Worm (Caenorhabditis elegans) whole organism, young adult: ENCODE results near the gene rpt-6.

Source experiments
- B0336.3 ChIP-seq: fragments of 200-800 bp; sonication (Bioruptor generic); IDR thresholded peaks from 2 replicates; pipeline ENCODE4 v1.3.6; 2022; ENCODE audit warnings: missing genetic modification characterization, missing compliant biosample characterization
- C17E4.6 ChIP-seq: fragments of 200-800 bp; sonication (Bioruptor generic); IDR thresholded peaks from 2 replicates; pipeline ENCODE4 v1.3.6; 2022; ENCODE audit warnings: missing genetic modification reagents, missing genetic modification characterization, missing compliant biosample characterization
- F23B12.7 ChIP-seq: sonication (generic microtip); optimal IDR thresholded peaks from 2 replicates; lab custom pipeline; 2017; ENCODE audit warnings: missing genetic modification characterization, mild to moderate bottlenecking, missing compliant biosample characterization, antibody characterized with exemption, moderate library complexity; ENCODE audit not compliant: insufficient read depth
- F37B4.10 ChIP-seq: fragments of 200-800 bp; sonication (Bioruptor generic); IDR thresholded peaks from 2 replicates; pipeline ENCODE4 v1.3.6; 2022; ENCODE audit warnings: missing genetic modification characterization, missing compliant biosample characterization
- F39B2.1 ChIP-seq: fragments of 200-800 bp; sonication (Bioruptor generic); IDR thresholded peaks from 2 replicates; pipeline ENCODE4 v1.3.6; 2022; ENCODE audit warnings: missing genetic modification reagents, missing genetic modification characterization, missing compliant biosample characterization
- F52B5.7 ChIP-seq: sonication (generic microtip); optimal IDR thresholded peaks from 2 replicates; lab custom pipeline; 2016; ENCODE audit warnings: mild to moderate bottlenecking, missing genetic modification characterization, missing compliant biosample characterization
- F55B11.4 ChIP-seq: sonication (generic microtip); optimal IDR thresholded peaks from 2 replicates; lab custom pipeline; 2016; ENCODE audit warnings: missing compliant biosample characterization, missing genetic modification characterization, borderline replicate concordance; ENCODE audit not compliant: insufficient read depth
- F57C9.4 ChIP-seq: sonication (generic microtip); optimal IDR thresholded peaks from 2 replicates; lab custom pipeline; 2017; ENCODE audit warnings: mild to moderate bottlenecking, missing genetic modification characterization, missing compliant biosample characterization
- K12H6.12 ChIP-seq: fragments of 200-800 bp; sonication (Bioruptor generic); optimal IDR thresholded peaks from 2 replicates; lab custom pipeline; 2018; ENCODE audit warnings: mild to moderate bottlenecking, missing genetic modification characterization, missing compliant biosample characterization
- Y53G8AR.9 ChIP-seq: fragments of 200-800 bp; sonication (Bioruptor generic); conservative IDR thresholded peaks from 2 replicates; pipeline ENCODE4 v1.3.6; 2022; ENCODE audit warnings: missing genetic modification reagents, missing genetic modification characterization, missing compliant biosample characterization
- Y56A3A.18 ChIP-seq: fragments of 200-800 bp; sonication (Bioruptor generic); IDR thresholded peaks from 2 replicates; pipeline ENCODE4 v1.3.6; 2022; ENCODE audit warnings: missing genetic modification reagents, missing genetic modification characterization, missing compliant biosample characterization
- Y79H2A.3 ChIP-seq: fragments of 200-800 bp; sonication (Bioruptor generic); conservative IDR thresholded peaks from 2 replicates; pipeline ENCODE4 v1.3.6; 2022; ENCODE audit warnings: missing genetic modification reagents, missing genetic modification characterization, missing compliant biosample characterization
- ZK185.1 ChIP-seq: sonication (generic microtip); optimal IDR thresholded peaks from 2 replicates; lab custom pipeline; 2016; ENCODE audit warnings: mild to moderate bottlenecking, missing genetic modification characterization, missing compliant biosample characterization; ENCODE audit not compliant: poor library complexity, severe bottlenecking
- akir-1 ChIP-seq: fragments of 200-800 bp; sonication (Bioruptor generic); optimal IDR thresholded peaks from 2 replicates; lab custom pipeline; 2018; ENCODE audit warnings: mild to moderate bottlenecking, missing genetic modification characterization, moderate library complexity, missing compliant biosample characterization
- ama-1 ChIP-seq, 3 experiments: fragments of 150-350 bp in 1 of 3; sonication (generic microtip) in 2 of 3; optimal IDR thresholded peaks; 2 replicates each; lab custom pipeline; 2014 to 2018; ENCODE audit warnings: missing biosample characterization in 2 of 3, missing genetic modification characterization in 2 of 3, missing genetic modification reagents in 2 of 3
- aptf-3 ChIP-seq: fragments of 200-800 bp; sonication (Bioruptor generic); IDR thresholded peaks from 2 replicates; pipeline ENCODE4 v1.3.6; 2022; ENCODE audit warnings: missing genetic modification characterization, missing compliant biosample characterization
- atf-7 ChIP-seq: sonication (generic microtip); optimal IDR thresholded peaks from 2 replicates; lab custom pipeline; 2017; ENCODE audit warnings: mild to moderate bottlenecking, missing genetic modification characterization, missing compliant biosample characterization
- attf-5 ChIP-seq: fragments of 200-800 bp; sonication (Bioruptor generic); optimal IDR thresholded peaks from 2 replicates; lab custom pipeline; 2018; ENCODE audit warnings: mild to moderate bottlenecking, missing genetic modification characterization, missing compliant biosample characterization
- cebp-1 ChIP-seq, 2 experiments: fragments of 200-800 bp in 1 of 2; sonication (Bioruptor generic) in 1 of 2; sonication (generic microtip) in 1 of 2; IDR thresholded peaks in 1 of 2; optimal IDR thresholded peaks in 1 of 2; 2 replicates each; pipeline versions ENCODE4 v1.3.6 to Lab custom; 2017 to 2022; ENCODE audit warnings: missing compliant biosample characterization in 2 of 2, missing genetic modification characterization in 2 of 2, mild to moderate bottlenecking in 1 of 2, missing genetic modification reagents in 1 of 2, moderate library complexity in 1 of 2
- ceh-27 ChIP-seq: fragments of 200-800 bp; sonication (Bioruptor generic); optimal IDR thresholded peaks from 2 replicates; lab custom pipeline; 2018; ENCODE audit warnings: mild to moderate bottlenecking, missing genetic modification characterization, moderate library complexity, missing compliant biosample characterization
- dpl-1 ChIP-seq: fragments of 150-350 bp; optimal IDR thresholded peaks from 2 replicates; lab custom pipeline; 2014; ENCODE audit warnings: missing biosample characterization, missing genetic modification reagents, missing genetic modification characterization
- egrh-3 ChIP-seq: fragments of 200-800 bp; sonication (Bioruptor generic); IDR thresholded peaks from 2 replicates; pipeline ENCODE4 v1.3.6; 2022; ENCODE audit warnings: missing genetic modification reagents, missing genetic modification characterization, missing compliant biosample characterization
- ekl-4 ChIP-seq: fragments of 200-800 bp; sonication (Bioruptor generic); IDR thresholded peaks from 2 replicates; pipeline ENCODE4 v1.3.6; 2022; ENCODE audit warnings: missing genetic modification reagents, missing genetic modification characterization, missing compliant biosample characterization
- him-1 ChIP-seq: sonication (generic microtip); optimal IDR thresholded peaks from 2 replicates; lab custom pipeline; 2016; ENCODE audit warnings: missing genotype, missing genetic modification reagents, missing genetic modification characterization, missing compliant biosample characterization
- hmg-1.2 ChIP-seq: fragments of 200-800 bp; sonication (Bioruptor generic); IDR thresholded peaks from 2 replicates; pipeline ENCODE4 v1.3.6; 2022; ENCODE audit warnings: missing genetic modification reagents, missing genetic modification characterization, missing compliant biosample characterization
- lin-26 ChIP-seq: fragments of 200-800 bp; sonication (Bioruptor generic); IDR thresholded peaks from 2 replicates; pipeline ENCODE4 v1.3.6; 2022; ENCODE audit warnings: missing genetic modification reagents, missing genetic modification characterization, missing compliant biosample characterization
- lin-35 ChIP-seq, 3 experiments: fragments of 150-350 bp in 2 of 3; sonication (generic microtip) in 1 of 3; optimal IDR thresholded peaks; 2 replicates each; lab custom pipeline; 2014 to 2018; ENCODE audit warnings: missing biosample characterization in 3 of 3, missing genetic modification characterization in 3 of 3, missing genetic modification reagents in 3 of 3
- lin-54 ChIP-seq: fragments of 200-800 bp; sonication (Bioruptor generic); optimal IDR thresholded peaks from 2 replicates; lab custom pipeline; 2018; ENCODE audit warnings: mild to moderate bottlenecking, missing genetic modification characterization, missing compliant biosample characterization
- mcd-1 ChIP-seq: fragments of 200-800 bp; sonication (Bioruptor generic); IDR thresholded peaks from 2 replicates; pipeline ENCODE4 v1.3.6; 2022; ENCODE audit warnings: missing genetic modification reagents, missing genetic modification characterization, missing compliant biosample characterization
- nfya-1 ChIP-seq: sonication (generic microtip); optimal IDR thresholded peaks from 2 replicates; lab custom pipeline; 2017; ENCODE audit warnings: antibody characterized with exemption, missing compliant biosample characterization, missing genetic modification characterization, borderline replicate concordance; ENCODE audit not compliant: insufficient read depth
- nfyb-1 ChIP-seq: fragments of 200-800 bp; sonication (Bioruptor generic); IDR thresholded peaks from 2 replicates; pipeline ENCODE4 v1.3.6; 2022; ENCODE audit warnings: missing genetic modification reagents, missing genetic modification characterization, missing compliant biosample characterization
- nhr-120 ChIP-seq: fragments of 200-800 bp; sonication (Bioruptor generic); IDR thresholded peaks from 2 replicates; pipeline ENCODE4 v1.3.6; 2022; ENCODE audit warnings: missing genetic modification characterization, missing compliant biosample characterization
- nhr-90 ChIP-seq: sonication (generic microtip); optimal IDR thresholded peaks from 2 replicates; lab custom pipeline; 2016; ENCODE audit warnings: missing genotype, mild to moderate bottlenecking, missing genetic modification characterization, missing compliant biosample characterization
- rec-8 ChIP-seq, 2 experiments: sonication (generic microtip); optimal IDR thresholded peaks; 2 replicates each; lab custom pipeline; 2016; ENCODE audit warnings: mild to moderate bottlenecking in 2 of 2, missing genetic modification characterization in 2 of 2, missing genetic modification reagents in 2 of 2, missing genotype in 2 of 2, missing biosample characterization in 1 of 2, missing compliant biosample characterization in 1 of 2, moderate library complexity in 1 of 2
- snpc-4 ChIP-seq, 5 experiments: fragments of 150-350 bp in 1 of 5; sonication (generic microtip) in 4 of 5; optimal IDR thresholded peaks; 2 replicates each; lab custom pipeline; 2014 to 2018; ENCODE audit warnings: missing genetic modification characterization in 5 of 5, missing biosample characterization in 3 of 5, antibody characterized with exemption in 2 of 5, mild to moderate bottlenecking in 2 of 5, missing compliant biosample characterization in 2 of 5, missing genotype in 2 of 5, moderate library complexity in 2 of 5, missing genetic modification reagents in 1 of 5
- somi-1 ChIP-seq: fragments of 200-800 bp; sonication (Bioruptor generic); optimal IDR thresholded peaks from 2 replicates; lab custom pipeline; 2018; ENCODE audit warnings: mild to moderate bottlenecking, missing genetic modification characterization, missing compliant biosample characterization
- tbp1 ChIP-seq: fragments of 200-800 bp; sonication (Bioruptor generic); optimal IDR thresholded peaks from 2 replicates; lab custom pipeline; 2018; ENCODE audit warnings: mild to moderate bottlenecking, missing genetic modification characterization, missing compliant biosample characterization
- unc-130 ChIP-seq: sonication (generic microtip); optimal IDR thresholded peaks from 2 replicates; lab custom pipeline; 2016; ENCODE audit warnings: missing genetic modification reagents, missing genetic modification characterization, missing compliant biosample characterization
- unc-62 ChIP-seq: fragments of 150-350 bp; optimal IDR thresholded peaks from 2 replicates; lab custom pipeline; 2014; ENCODE audit warnings: missing biosample characterization, missing genetic modification reagents, missing genetic modification characterization
- ztf-25 ChIP-seq: fragments of 200-800 bp; sonication (Bioruptor generic); IDR thresholded peaks from 2 replicates; pipeline ENCODE4 v1.3.6; 2022; ENCODE audit warnings: missing genetic modification reagents, missing genetic modification characterization, missing compliant biosample characterization

Gene rpt-6

DNA sequence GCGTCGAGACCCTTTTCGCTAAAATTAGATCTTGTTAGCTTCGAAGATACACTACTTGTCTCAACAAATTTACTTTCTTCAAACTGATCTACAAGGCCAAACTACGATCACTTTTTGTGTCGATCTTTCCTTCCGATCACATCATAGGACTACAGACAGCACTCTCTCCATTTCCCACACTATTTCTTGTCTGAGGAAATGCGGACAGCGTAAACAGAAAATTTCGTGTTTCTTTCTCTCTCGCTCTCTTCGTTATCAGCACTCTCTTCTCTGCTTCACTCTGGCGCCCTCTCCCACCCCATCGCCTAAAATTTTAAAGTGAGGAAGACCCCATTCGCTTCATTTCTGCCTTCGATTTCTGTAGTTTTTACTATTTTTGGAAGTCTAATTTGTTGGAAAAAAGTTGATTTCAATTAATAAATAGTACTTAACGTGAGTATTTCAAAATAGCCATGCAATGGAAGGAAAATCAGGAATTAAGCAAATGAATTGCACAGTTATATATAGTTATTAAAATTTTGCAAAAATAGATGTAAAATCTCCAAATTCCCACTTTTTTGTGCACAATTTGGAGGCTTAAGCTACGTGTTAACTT lies 34.8 kb upstream of the rpt-6 start (continued):
- TF ChIP-seq lin-35 (GFP tag; optimal IDR thresholded peaks at IDR 0.05; lab: Kevin White, UChicago) (peak in 1 of 3 experiments; percentile 19), Y79H2A.3 (GFP tag; lab: Robert Waterston, UW) (no peak), nhr-90 (tag; lab: Kevin White, UChicago) (peak; percentile 6), hmg-1.2 (peak; percentile 94), atf-7 (peak; percentile 31), F37B4.10 (GFP tag; lab: Robert Waterston, UW) (no peak), attf-5 (GFP tag; lab: Kevin White, UChicago) (peak; percentile 24), B0336.3 (GFP tag; lab: Robert Waterston, UW) (peak; percentile 50; the same call in 1 of the 2 replicates), snpc-4 (GFP tag; optimal IDR thresholded peaks at IDR 0.05; lab: Kevin White, UChicago) (no peak), snpc-4 (tag; optimal IDR thresholded peaks at IDR 0.05; lab: Kevin White, UChicago) (peak in 2 of 4 experiments; percentile 20 to 40), mcd-1 (GFP tag; lab: Robert Waterston, UW) (peak; percentile 48; the same call in 1 of the 2 replicates), F57C9.4 (no peak), ZK185.1 (tag; lab: Kevin White, UChicago) (peak; percentile 22), tbp1 (GFP tag; lab: Kevin White, UChicago) (peak; percentile 28)

DNA sequence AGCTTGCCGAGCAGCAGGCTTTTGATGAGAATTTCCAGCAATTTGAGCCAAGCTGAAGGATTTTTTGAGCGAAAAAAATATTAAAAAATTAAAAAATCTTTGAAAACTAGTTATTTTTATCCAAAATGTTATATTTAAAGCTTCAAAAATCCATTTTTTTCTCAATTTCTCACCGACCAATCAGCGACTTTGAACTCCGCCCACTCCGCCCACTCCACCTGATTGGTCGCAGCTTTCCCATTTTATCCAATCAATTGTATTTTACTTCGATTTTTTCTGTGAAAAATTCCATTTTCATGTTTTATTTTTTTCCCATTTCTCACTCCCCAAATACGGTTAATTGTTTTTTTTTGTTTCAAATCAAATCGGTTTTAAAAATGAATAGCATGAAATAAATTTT lies 25.3 kb upstream of the rpt-6 start:
- TF ChIP-seq nfyb-1 (GFP tag; lab: Robert Waterston, UW) (peak; percentile 89), F39B2.1 (no peak), F57C9.4 (no peak), lin-26 (GFP tag; lab: Robert Waterston, UW) (no peak), ZK185.1 (tag; lab: Kevin White, UChicago) (no peak), ama-1 (optimal IDR thresholded peaks at IDR 0.05; lab: Kevin White, UChicago) (no peak), ama-1 (GFP tag; optimal IDR thresholded peaks at IDR 0.05; lab: Kevin White, UChicago) (no peak), him-1 (tag; lab: Kevin White, UChicago) (peak; percentile 52), rec-8 (tag; optimal IDR thresholded peaks at IDR 0.05; lab: Kevin White, UChicago) (no peak)

DNA sequence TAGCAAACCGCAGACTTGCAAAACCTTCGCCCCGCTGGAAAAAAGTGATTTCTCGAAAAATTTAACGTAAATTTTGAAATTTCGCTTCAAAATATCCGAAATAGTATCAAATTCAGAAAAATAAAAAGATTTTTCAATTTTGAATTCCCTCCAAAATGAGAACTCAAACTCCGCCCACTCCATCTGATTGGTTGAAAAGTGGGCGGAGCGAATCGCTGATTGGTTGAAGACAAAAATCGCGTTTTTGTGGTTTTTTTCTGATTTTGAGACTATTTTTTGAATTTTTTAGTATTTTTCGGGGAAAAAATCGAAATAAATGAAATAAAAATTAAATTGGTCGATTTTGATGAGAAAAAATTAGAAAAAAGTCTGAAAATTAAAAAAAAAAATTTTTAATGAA lies 21.2 kb upstream of the rpt-6 start:
- no peak for TF ChIP-seq unc-130 (GFP tag; lab: Kevin White, UChicago)
- TF ChIP-seq, all 124 proteins: peak for 0

DNA sequence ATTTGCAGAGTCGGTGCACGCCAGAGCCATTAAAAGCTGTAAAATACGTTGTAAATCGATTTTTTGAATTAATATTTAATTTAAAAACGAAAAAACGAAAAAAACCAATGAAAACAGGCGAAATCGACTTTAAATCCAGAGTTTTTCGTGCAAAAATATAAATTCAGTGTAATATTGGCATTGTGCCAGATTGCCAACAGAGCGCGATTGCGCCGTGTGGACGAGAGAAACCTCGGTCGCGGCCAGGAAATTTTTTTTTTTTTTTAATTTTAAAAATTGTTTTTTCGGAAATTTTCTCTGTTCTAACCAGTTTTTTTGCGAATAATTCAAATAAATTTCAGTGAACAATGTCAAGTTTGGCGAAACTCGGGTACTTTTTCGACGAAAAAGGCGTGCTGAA lies 19.0 kb upstream of the rpt-6 start, which contains the start of the genes pph-4.1 and Y75B8A.31:
Gene pph-4.1, minus strand, starts transcription at position 36 of the 400 bp plus-strand sequence.
Gene Y75B8A.31, plus strand, starts transcription at position 342 of the 400 bp plus-strand sequence.
- TF ChIP-seq F23B12.7 (tag; lab: Kevin White, UChicago), result peak; percentile 73
- TF ChIP-seq Y56A3A.18 (GFP tag; lab: Robert Waterston, UW), result no peak
- peak; percentile 80 for TF ChIP-seq lin-54 (GFP tag; lab: Kevin White, UChicago)
- no peak for TF ChIP-seq lin-26 (GFP tag; lab: Robert Waterston, UW)
- TF ChIP-seq aptf-3, result no peak
- TF ChIP-seq F57C9.4, result no peak
- TF ChIP-seq somi-1 (GFP tag; lab: Kevin White, UChicago), result peak; percentile 13
- no peak for TF ChIP-seq F55B11.4
- TF ChIP-seq unc-62 (GFP tag; lab: Kevin White, UChicago), result no peak
- TF ChIP-seq akir-1 (GFP tag; lab: Kevin White, UChicago), result no peak
- TF ChIP-seq ztf-25, result no peak
- peak; percentile 29 for TF ChIP-seq K12H6.12 (tag; lab: Kevin White, UChicago)
- TF ChIP-seq F52B5.7 (tag; lab: Kevin White, UChicago), result no peak
- no peak for TF ChIP-seq egrh-3
- no peak for TF ChIP-seq C17E4.6 (GFP tag; lab: Robert Waterston, UW)
- no peak for TF ChIP-seq nhr-120 (GFP tag; lab: Robert Waterston, UW)
- TF ChIP-seq ama-1 (optimal IDR thresholded peaks at IDR 0.05; lab: Kevin White, UChicago), result no peak
- TF ChIP-seq ama-1 (GFP tag; optimal IDR thresholded peaks at IDR 0.05; lab: Kevin White, UChicago), result no peak
- TF ChIP-seq ekl-4 (GFP tag; lab: Robert Waterston, UW), result 0 out of 2 replicates have a peak, but pooled peaks have one; percentile 71
- peak; percentile 66 for TF ChIP-seq ceh-27
- TF ChIP-seq Y53G8AR.9 (GFP tag; lab: Robert Waterston, UW), result peak; percentile 82
- TF ChIP-seq dpl-1, result peak; percentile 11
- peak; percentile 62; the same call in 1 of the 2 replicates for TF ChIP-seq cebp-1 (GFP tag; IDR thresholded peaks at IDR 0.05; lab: Robert Waterston, UW)
- peak; percentile 69 for TF ChIP-seq cebp-1 (tag; optimal IDR thresholded peaks at IDR 0.05; lab: Kevin White, UChicago)
- no peak for TF ChIP-seq nfya-1 (tag; lab: Kevin White, UChicago)
